Worm (Caenorhabditis elegans) whole organism, L2 larva: Measurements from ENCODE around the gene F53F1.6.

Source experiments
- Y55F3AM.14 ChIP-seq: fragments of 200-800 bp; sonication (Bioruptor generic); optimal IDR thresholded peaks from 2 replicates; lab custom pipeline; 2018; ENCODE audit warnings: mild to moderate bottlenecking, missing genetic modification characterization, missing compliant biosample characterization
- aly-2 ChIP-seq: fragments of 150-350 bp; optimal IDR thresholded peaks from 2 replicates; lab custom pipeline; 2014; ENCODE audit warnings: missing biosample characterization, missing genetic modification characterization
- snpc-4 ChIP-seq: fragments of 150-350 bp; optimal IDR thresholded peaks from 2 replicates; lab custom pipeline; 2014; ENCODE audit warnings: missing biosample characterization, missing genetic modification characterization
- unc-55 ChIP-seq: fragments of 150-350 bp; sonication (generic microtip); optimal IDR thresholded peaks from 3 replicates; lab custom pipeline; 2014; ENCODE audit warnings: missing biosample characterization, missing genetic modification reagents, missing genetic modification characterization
- unc-62 ChIP-seq: fragments of 150-350 bp; optimal IDR thresholded peaks from 2 replicates; lab custom pipeline; 2014; ENCODE audit warnings: missing biosample characterization, missing genetic modification reagents, missing genetic modification characterization
- ztf-11 ChIP-seq: sonication (generic microtip); optimal IDR thresholded peaks from 2 replicates; lab custom pipeline; 2017; ENCODE audit warnings: missing biosample characterization, missing genetic modification characterization

ce11 chrV:13442819-13443218, 25.4 kb upstream of the F53F1.6 start:
- TF ChIP-seq aly-2 (tag; lab: Kevin White, UChicago), result no peak
- no peak for TF ChIP-seq snpc-4 (tag; lab: Kevin White, UChicago)
- TF ChIP-seq unc-55 (GFP tag; lab: Kevin White, UChicago), result no peak
- TF ChIP-seq unc-62, result no peak
- TF ChIP-seq Y55F3AM.14 (GFP tag; lab: Kevin White, UChicago), result no peak
- no peak for TF ChIP-seq ztf-11 (tag; lab: Kevin White, UChicago)
